Worm (Caenorhabditis elegans): ENCODE results near the gene Y61A9LA.12.
"Not testable (repeated sequence)": the region's sequence is repeated elsewhere in the genome, so short reads cannot be mapped to it uniquely, and the experiment has no call there.

The Y61A9LA.12 gene

DNA sequence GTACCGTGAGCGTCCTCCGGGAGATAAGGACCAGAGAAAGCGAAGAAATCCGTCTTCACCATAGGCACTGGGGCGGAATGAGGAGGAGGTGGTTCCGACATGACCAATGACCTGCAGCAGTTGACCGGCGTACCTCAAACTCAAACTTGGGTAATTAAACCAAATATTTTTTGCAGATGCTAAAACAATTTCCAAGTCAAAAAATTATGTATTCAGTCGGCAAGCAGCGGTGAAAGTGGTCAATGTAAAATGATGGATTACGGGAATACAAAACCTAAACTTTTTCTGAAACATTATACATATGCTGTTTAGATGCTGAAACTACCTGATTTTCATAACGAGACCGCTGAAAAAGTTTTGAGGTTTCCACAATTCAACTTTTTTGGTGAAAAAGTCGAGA lies 20.2 kb downstream of the Y61A9LA.12 start, which contains the start of gene hpo-39:
TSS of gene hpo-39 (minus strand) at position 101 of the 400 bp plus-strand sequence.
- TF ChIP-seq dve-1 (tag; optimal IDR thresholded peaks at IDR 0.05; ENCODE audit: insufficient read depth); ztf-7 (tag; optimal IDR thresholded peaks at IDR 0.05); nhr-111 (GFP tag; optimal IDR thresholded peaks at IDR 0.05): not testable (repeated sequence)

- TF ChIP-seq aha-1 (tag) = no peak
- no peak for TF ChIP-seq Y105C5A.15 (GFP tag; IDR thresholded peaks at IDR 0.05)
- no peak for TF ChIP-seq zip-11 (GFP tag; IDR thresholded peaks at IDR 0.05)
- no peak for TF ChIP-seq hlh-11 (tag; optimal IDR thresholded peaks at IDR 0.05)
- TF ChIP-seq zfp-2 (tag; optimal IDR thresholded peaks at IDR 0.05) = no peak
- TF ChIP-seq nhr-41 (GFP tag; IDR thresholded peaks at IDR 0.05) = no peak
- TF ChIP-seq nhr-25 (tag; optimal IDR thresholded peaks at IDR 0.05; ENCODE audit: borderline replicate concordance, insufficient read depth) = no peak
- no peak for TF ChIP-seq ces-1 (GFP tag; optimal IDR thresholded peaks at IDR 0.05)
- TF ChIP-seq hif-1 (tag; optimal IDR thresholded peaks at IDR 0.05) = no peak
- no peak for TF ChIP-seq madf-9 (GFP tag; conservative IDR thresholded peaks at IDR 0.05)
- no peak for TF ChIP-seq F49E8.2 (tag; optimal IDR thresholded peaks at IDR 0.05; ENCODE audit: borderline replicate concordance)
- TF ChIP-seq ctbp-1 (GFP tag; IDR thresholded peaks at IDR 0.05) = no peak
- TF ChIP-seq ceh-82 (tag; optimal IDR thresholded peaks at IDR 0.05) = no peak
- TF ChIP-seq duxl-1 (tag; optimal IDR thresholded peaks at IDR 0.05; ENCODE audit: poor library complexity) = no peak
- TF ChIP-seq nhr-237 (tag; optimal IDR thresholded peaks at IDR 0.05) = no peak
Observed at ce11 chrV:4575458-4575857, 21.8 kb downstream of the Y61A9LA.12 start.

DNA sequence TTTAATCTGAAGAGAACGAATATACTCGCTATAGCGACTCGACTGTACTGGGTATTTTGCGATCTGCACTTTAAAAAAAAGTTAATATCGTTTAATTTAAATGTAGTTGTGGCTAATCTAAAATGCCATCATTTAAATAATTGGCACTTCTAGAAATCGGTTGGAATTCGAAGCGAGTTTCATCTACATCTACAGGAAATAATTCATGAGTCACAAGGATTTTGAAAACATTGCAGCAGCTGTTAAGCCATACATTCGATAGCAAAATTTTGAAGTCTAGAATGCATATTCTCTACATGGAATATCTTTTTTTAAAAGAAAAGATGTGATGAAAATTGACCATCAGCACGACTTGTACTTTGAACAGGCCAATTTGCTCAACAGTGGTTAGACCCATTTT lies 26.9 kb downstream of the Y61A9LA.12 start:
- TF ChIP-seq saeg-2 (GFP tag; IDR thresholded peaks at IDR 0.05) = no peak
- TF ChIP-seq unc-62 (GFP tag; optimal IDR thresholded peaks at IDR 0.05 in 1 of 2) = peak in 1 of 2 experiments; percentile 97
- TF ChIP-seq unc-62 (tag; optimal IDR thresholded peaks at IDR 0.05) = no peak

DNA sequence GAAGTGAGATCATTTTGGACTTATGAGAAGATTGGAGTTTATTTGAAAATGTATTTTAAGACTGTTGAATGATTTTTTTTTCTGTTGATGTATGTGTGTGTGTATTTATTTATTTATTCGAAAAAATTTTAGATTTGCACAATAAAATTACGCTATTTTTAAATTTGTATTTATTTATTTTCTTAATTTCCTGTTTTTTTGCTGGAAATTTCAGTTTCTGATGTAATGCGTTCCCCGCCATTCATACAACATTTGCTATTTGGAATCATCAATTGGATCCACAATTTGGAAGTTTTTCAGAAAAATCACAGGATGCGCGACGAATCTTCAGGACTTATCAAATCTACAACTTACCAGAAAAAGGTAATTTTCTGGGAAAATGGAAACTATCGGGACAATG lies 31.3 kb downstream of the Y61A9LA.12 start, which contains the start of gene Y61A9LA.1:
TSS of gene Y61A9LA.1 (plus strand) at position 301 of the 400 bp plus-strand sequence.
- TF ChIP-seq Y5F2A.4 (GFP tag; optimal IDR thresholded peaks at IDR 0.05) (no peak), nhr-42 (GFP tag; IDR thresholded peaks at IDR 0.05) (no peak), ceh-62 (tag; optimal IDR thresholded peaks at IDR 0.05) (no peak), fkh-10 (GFP tag; optimal IDR thresholded peaks at IDR 0.05) (no peak), pha-4 (GFP tag; IDR thresholded peaks at IDR 0.05) (no peak), pha-4 (tag; optimal IDR thresholded peaks at IDR 0.05) (no peak), saeg-2 (GFP tag; IDR thresholded peaks at IDR 0.05) (no peak), lin-39 (tag; optimal IDR thresholded peaks at IDR 0.05) (no peak), daf-8 (GFP tag; IDR thresholded peaks at IDR 0.05) (no peak), unc-39 (tag; optimal IDR thresholded peaks at IDR 0.05) (no peak), rbr-2 (tag; optimal IDR thresholded peaks at IDR 0.05) (no peak), arid-1 (GFP tag; conservative IDR thresholded peaks at IDR 0.05) (no peak), F37D6.2 (tag; optimal IDR thresholded peaks at IDR 0.05) (no peak), nhr-77 (tag; optimal IDR thresholded peaks at IDR 0.05) (no peak)

DNA sequence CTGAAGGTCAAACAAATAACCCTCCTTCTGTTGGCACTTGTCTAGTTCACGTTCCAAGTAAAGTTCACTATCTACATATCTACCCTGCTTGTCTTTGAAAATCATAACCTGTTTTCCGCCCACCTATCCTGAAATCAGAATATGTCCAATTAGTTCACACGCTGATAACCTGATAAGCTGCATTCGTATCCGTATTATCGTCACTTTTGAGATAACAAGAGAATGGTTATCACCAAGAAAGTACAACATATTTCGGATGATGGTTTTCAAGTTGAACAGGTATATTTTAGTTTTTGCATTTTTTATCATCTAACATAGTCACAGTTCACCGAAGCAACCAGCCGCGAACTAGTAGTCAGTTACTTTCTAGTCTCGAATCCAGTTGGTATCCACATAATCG lies 37.1 kb downstream of the Y61A9LA.12 start:
- no peak for TF ChIP-seq ama-1 (optimal IDR thresholded peaks at IDR 0.05)
- TF ChIP-seq madf-9 (GFP tag; conservative IDR thresholded peaks at IDR 0.05) = no peak
- no peak for TF ChIP-seq nhr-237 (tag; optimal IDR thresholded peaks at IDR 0.05)
- no peak for TF ChIP-seq nhr-76 (tag; optimal IDR thresholded peaks at IDR 0.05)
- no peak for TF ChIP-seq mdl-1 (tag; optimal IDR thresholded peaks at IDR 0.05)
- no peak for TF ChIP-seq Y105C5A.15 (GFP tag; IDR thresholded peaks at IDR 0.05)
- no peak for TF ChIP-seq ZK337.2 (GFP tag; IDR thresholded peaks at IDR 0.05)
- no peak for TF ChIP-seq unc-130 (GFP tag; optimal IDR thresholded peaks at IDR 0.05)
